Worm (Caenorhabditis elegans) whole organism, young adult: ENCODE data around the gene C56E6.4.

Experiments used
- C06A6.2 ChIP-seq: fragments of 200-800 bp; sonication (Bioruptor generic); conservative IDR thresholded peaks from 2 replicates; pipeline ENCODE4 v1.3.6; 2022; ENCODE audit warnings: missing genetic modification characterization, missing compliant biosample characterization
- D2030.7 ChIP-seq: fragments of 200-800 bp; sonication (Bioruptor generic); IDR thresholded peaks from 2 replicates; pipeline ENCODE4 v1.3.6; 2022; ENCODE audit warnings: missing genetic modification reagents, missing genetic modification characterization, missing compliant biosample characterization
- F37B4.10 ChIP-seq: fragments of 200-800 bp; sonication (Bioruptor generic); IDR thresholded peaks from 2 replicates; pipeline ENCODE4 v1.3.6; 2022; ENCODE audit warnings: missing genetic modification characterization, missing compliant biosample characterization
- F39B2.1 ChIP-seq: fragments of 200-800 bp; sonication (Bioruptor generic); IDR thresholded peaks from 2 replicates; pipeline ENCODE4 v1.3.6; 2022; ENCODE audit warnings: missing genetic modification reagents, missing genetic modification characterization, missing compliant biosample characterization
- T07F8.4 ChIP-seq: sonication (generic microtip); optimal IDR thresholded peaks from 2 replicates; lab custom pipeline; 2016; ENCODE audit warnings: mild to moderate bottlenecking, missing genetic modification characterization, moderate library complexity, missing compliant biosample characterization
- Y53F4B.3 ChIP-seq: fragments of 200-800 bp; sonication (Bioruptor generic); IDR thresholded peaks from 2 replicates; pipeline ENCODE4 v1.3.6; 2022; ENCODE audit warnings: missing genetic modification reagents, missing genetic modification characterization, missing compliant biosample characterization
- Y56A3A.18 ChIP-seq: fragments of 200-800 bp; sonication (Bioruptor generic); IDR thresholded peaks from 2 replicates; pipeline ENCODE4 v1.3.6; 2022; ENCODE audit warnings: missing genetic modification reagents, missing genetic modification characterization, missing compliant biosample characterization
- akir-1 ChIP-seq: fragments of 200-800 bp; sonication (Bioruptor generic); optimal IDR thresholded peaks from 2 replicates; lab custom pipeline; 2018; ENCODE audit warnings: mild to moderate bottlenecking, missing genetic modification characterization, moderate library complexity, missing compliant biosample characterization
- ama-1 ChIP-seq, 3 experiments: fragments of 150-350 bp in 1 of 3; sonication (generic microtip) in 2 of 3; optimal IDR thresholded peaks; 2 replicates each; lab custom pipeline; 2014 to 2018; ENCODE audit warnings: missing biosample characterization in 2 of 3, missing genetic modification characterization in 2 of 3, missing genetic modification reagents in 2 of 3
- athp-1 ChIP-seq: sonication (generic microtip); optimal IDR thresholded peaks from 2 replicates; lab custom pipeline; 2017; ENCODE audit warnings: mild to moderate bottlenecking, missing genetic modification characterization, missing compliant biosample characterization
- attf-6 ChIP-seq: fragments of 200-800 bp; sonication (Bioruptor generic); IDR thresholded peaks from 2 replicates; pipeline ENCODE4 v1.3.6; 2022; ENCODE audit warnings: missing genetic modification reagents, missing genetic modification characterization, missing compliant biosample characterization
- ccch-3 ChIP-seq: fragments of 200-800 bp; sonication (Bioruptor generic); optimal IDR thresholded peaks from 2 replicates; lab custom pipeline; 2018; ENCODE audit warnings: mild to moderate bottlenecking, missing genetic modification characterization, missing compliant biosample characterization
- cebp-1 ChIP-seq, 2 experiments: fragments of 200-800 bp in 1 of 2; sonication (Bioruptor generic) in 1 of 2; sonication (generic microtip) in 1 of 2; IDR thresholded peaks in 1 of 2; optimal IDR thresholded peaks in 1 of 2; 2 replicates each; pipeline versions ENCODE4 v1.3.6 to Lab custom; 2017 to 2022; ENCODE audit warnings: missing compliant biosample characterization in 2 of 2, missing genetic modification characterization in 2 of 2, mild to moderate bottlenecking in 1 of 2, missing genetic modification reagents in 1 of 2, moderate library complexity in 1 of 2
- ceh-100 ChIP-seq: fragments of 200-800 bp; sonication (Bioruptor generic); IDR thresholded peaks from 2 replicates; pipeline ENCODE4 v1.3.6; 2022; ENCODE audit warnings: missing genetic modification reagents, missing genetic modification characterization, missing compliant biosample characterization
- ceh-58 ChIP-seq: fragments of 200-800 bp; sonication (Bioruptor generic); IDR thresholded peaks from 2 replicates; pipeline ENCODE4 v1.3.6; 2022; ENCODE audit warnings: missing genetic modification characterization, missing compliant biosample characterization
- dpl-1 ChIP-seq: fragments of 150-350 bp; optimal IDR thresholded peaks from 2 replicates; lab custom pipeline; 2014; ENCODE audit warnings: missing biosample characterization, missing genetic modification reagents, missing genetic modification characterization
- egl-18 ChIP-seq: fragments of 200-800 bp; sonication (Bioruptor generic); IDR thresholded peaks from 2 replicates; pipeline ENCODE4 v1.3.6; 2022; ENCODE audit warnings: missing genetic modification reagents, missing genetic modification characterization, missing compliant biosample characterization
- lin-40 ChIP-seq: sonication (generic microtip); optimal IDR thresholded peaks from 2 replicates; lab custom pipeline; 2016; ENCODE audit warnings: missing genetic modification characterization, mild to moderate bottlenecking, missing compliant biosample characterization, missing genotype, missing genetic modification reagents
- lsl-1 ChIP-seq: fragments of 200-800 bp; sonication (Bioruptor generic); optimal IDR thresholded peaks from 2 replicates; lab custom pipeline; 2018; ENCODE audit warnings: mild to moderate bottlenecking, missing genetic modification characterization, moderate library complexity, missing compliant biosample characterization
- madf-8 ChIP-seq: fragments of 200-800 bp; sonication (Bioruptor generic); conservative IDR thresholded peaks from 2 replicates; pipeline ENCODE4 v1.3.6; 2022; ENCODE audit warnings: missing genetic modification reagents, missing genetic modification characterization, missing compliant biosample characterization
- nfya-1 ChIP-seq: sonication (generic microtip); optimal IDR thresholded peaks from 2 replicates; lab custom pipeline; 2017; ENCODE audit warnings: antibody characterized with exemption, missing compliant biosample characterization, missing genetic modification characterization, borderline replicate concordance; ENCODE audit not compliant: insufficient read depth
- nhr-179 ChIP-seq: sonication (generic microtip); optimal IDR thresholded peaks from 2 replicates; lab custom pipeline; 2016; ENCODE audit warnings: mild to moderate bottlenecking, missing genetic modification characterization, missing compliant biosample characterization
- rcor-1 ChIP-seq: fragments of 200-800 bp; sonication (Bioruptor generic); IDR thresholded peaks from 2 replicates; pipeline ENCODE4 v1.3.6; 2022; ENCODE audit warnings: missing genetic modification reagents, missing genetic modification characterization, missing compliant biosample characterization
- rpc-1 ChIP-seq, 2 experiments: fragments of 150-350 bp in 1 of 2; sonication (generic microtip) in 1 of 2; optimal IDR thresholded peaks; 2 replicates each; lab custom pipeline; 2014 to 2018; ENCODE audit warnings: missing biosample characterization in 1 of 2, missing genetic modification characterization in 1 of 2, missing genetic modification reagents in 1 of 2, missing genotype in 1 of 2
- snpc-3.4 ChIP-seq: sonication (generic microtip); optimal IDR thresholded peaks from 2 replicates; lab custom pipeline; 2017; ENCODE audit warnings: missing genetic modification characterization, mild to moderate bottlenecking, missing compliant biosample characterization, antibody characterized with exemption, moderate library complexity, missing genotype, missing genetic modification reagents
- sptf-2 ChIP-seq: fragments of 200-800 bp; sonication (Bioruptor generic); optimal IDR thresholded peaks from 2 replicates; lab custom pipeline; 2018; ENCODE audit warnings: mild to moderate bottlenecking, missing genetic modification characterization, missing compliant biosample characterization
- tbp1 ChIP-seq: fragments of 200-800 bp; sonication (Bioruptor generic); optimal IDR thresholded peaks from 2 replicates; lab custom pipeline; 2018; ENCODE audit warnings: mild to moderate bottlenecking, missing genetic modification characterization, missing compliant biosample characterization
- unc-130 ChIP-seq: sonication (generic microtip); optimal IDR thresholded peaks from 2 replicates; lab custom pipeline; 2016; ENCODE audit warnings: missing genetic modification reagents, missing genetic modification characterization, missing compliant biosample characterization
- zfh-2 ChIP-seq: fragments of 200-800 bp; sonication (Bioruptor generic); conservative IDR thresholded peaks from 2 replicates; pipeline ENCODE4 v1.3.6; 2022; ENCODE audit warnings: missing genetic modification reagents, missing genetic modification characterization, missing compliant biosample characterization
- ztf-22 ChIP-seq: fragments of 200-800 bp; sonication (Bioruptor generic); optimal IDR thresholded peaks from 2 replicates; lab custom pipeline; 2018; ENCODE audit warnings: mild to moderate bottlenecking, missing genetic modification characterization, moderate library complexity, missing compliant biosample characterization
- ztf-3 ChIP-seq: fragments of 200-800 bp; sonication (Bioruptor generic); optimal IDR thresholded peaks from 2 replicates; lab custom pipeline; 2018; ENCODE audit warnings: mild to moderate bottlenecking, missing genetic modification characterization, missing compliant biosample characterization

The C56E6.4 gene

ce11 chrII:6519703-6520102 lies 8.8 kb downstream of the C56E6.4 start (continued):
- TF ChIP-seq cebp-1 (GFP tag; IDR thresholded peaks at IDR 0.05; lab: Robert Waterston, UW) (no peak), cebp-1 (tag; optimal IDR thresholded peaks at IDR 0.05; lab: Kevin White, UChicago) (no peak), ztf-3 (GFP tag; lab: Kevin White, UChicago) (no peak), unc-130 (GFP tag; lab: Kevin White, UChicago) (peak; percentile 77), dpl-1 (GFP tag; lab: Kevin White, UChicago) (peak; percentile 78), ceh-100 (0 out of 2 replicates have a peak, but pooled peaks have one; percentile 28), rcor-1 (GFP tag; lab: Robert Waterston, UW) (peak; percentile 40; the same call in 1 of the 2 replicates), D2030.7 (peak; percentile 61; the same call in 1 of the 2 replicates), nfya-1 (tag; lab: Kevin White, UChicago) (no peak), lsl-1 (GFP tag; lab: Kevin White, UChicago) (peak; percentile 82), madf-8 (GFP tag; lab: Robert Waterston, UW) (peak; percentile 85)

- no peak for TF ChIP-seq snpc-3.4 (tag; lab: Kevin White, UChicago)
- no peak for TF ChIP-seq attf-6
- no peak for TF ChIP-seq egl-18 (GFP tag; lab: Robert Waterston, UW)
- no peak for TF ChIP-seq ama-1 (optimal IDR thresholded peaks at IDR 0.05; lab: Kevin White, UChicago)
- TF ChIP-seq ama-1 (GFP tag; optimal IDR thresholded peaks at IDR 0.05; lab: Kevin White, UChicago), result no peak
- no peak for TF ChIP-seq rpc-1 (optimal IDR thresholded peaks at IDR 0.05; lab: Kevin White, UChicago)
- TF ChIP-seq rpc-1 (tag; optimal IDR thresholded peaks at IDR 0.05; lab: Kevin White, UChicago), result no peak
- no peak for TF ChIP-seq lsl-1 (GFP tag; lab: Kevin White, UChicago)
- no peak for TF ChIP-seq ceh-58 (GFP tag; lab: Robert Waterston, UW)
- TF ChIP-seq sptf-2 (GFP tag; lab: Kevin White, UChicago), result no peak
- no peak for TF ChIP-seq F39B2.1
- TF ChIP-seq unc-130 (GFP tag; lab: Kevin White, UChicago), result no peak
- no peak for TF ChIP-seq Y56A3A.18 (GFP tag; lab: Robert Waterston, UW)
- no peak for TF ChIP-seq cebp-1 (GFP tag; IDR thresholded peaks at IDR 0.05; lab: Robert Waterston, UW)
- TF ChIP-seq cebp-1 (tag; optimal IDR thresholded peaks at IDR 0.05; lab: Kevin White, UChicago), result no peak
- TF ChIP-seq zfh-2, result no peak
These were observed 12.3 kb downstream of the C56E6.4 start, which contains the start of gene C56E6.7 for ce11 chrII:6516276-6516675. C56E6.7 (plus strand) TSS chrII:6516576.

ce11 chrII:6513911-6514310 lies 14.6 kb downstream of the C56E6.4 start, which contains the start of gene R05G9R.1:
R05G9R.1 (minus strand) TSS chrII:6514011.
- TF ChIP-seq ama-1 (optimal IDR thresholded peaks at IDR 0.05; lab: Kevin White, UChicago) (no peak), ama-1 (GFP tag; optimal IDR thresholded peaks at IDR 0.05; lab: Kevin White, UChicago) (no peak), athp-1 (tag; lab: Kevin White, UChicago) (no peak), ztf-22 (GFP tag; lab: Kevin White, UChicago) (no peak), C06A6.2 (GFP tag; lab: Robert Waterston, UW) (no peak), lin-40 (tag; lab: Kevin White, UChicago) (no peak), akir-1 (GFP tag; lab: Kevin White, UChicago) (no peak), tbp1 (GFP tag; lab: Kevin White, UChicago) (no peak), F39B2.1 (no peak), F37B4.10 (GFP tag; lab: Robert Waterston, UW) (no peak), ceh-58 (GFP tag; lab: Robert Waterston, UW) (no peak), T07F8.4 (tag; lab: Kevin White, UChicago) (no peak), zfh-2 (no peak), nhr-179 (tag; lab: Kevin White, UChicago) (no peak), Y53F4B.3 (GFP tag; lab: Robert Waterston, UW) (no peak), rpc-1 (optimal IDR thresholded peaks at IDR 0.05; lab: Kevin White, UChicago) (no peak), rpc-1 (tag; optimal IDR thresholded peaks at IDR 0.05; lab: Kevin White, UChicago) (no peak), ccch-3 (GFP tag; lab: Kevin White, UChicago) (no peak)
